Worm (Caenorhabditis elegans) whole organism, L2 larva: ENCODE measurements around the gene Y57A10C.10.

Experiments
- C34F6.9 ChIP-seq: fragments of 150-350 bp; optimal IDR thresholded peaks from 2 replicates; lab custom pipeline; 2014; ENCODE audit warnings: missing biosample characterization, missing genetic modification characterization
- F13H6.1 ChIP-seq: sonication (generic microtip); optimal IDR thresholded peaks from 2 replicates; lab custom pipeline; 2016; ENCODE audit warnings: missing genetic modification characterization, missing compliant biosample characterization
- R02D3.7 ChIP-seq: fragments of 150-350 bp; optimal IDR thresholded peaks from 2 replicates; lab custom pipeline; 2014; ENCODE audit warnings: missing biosample characterization, missing genetic modification characterization
- ZK546.5 ChIP-seq: sonication (generic microtip); optimal IDR thresholded peaks from 2 replicates; lab custom pipeline; 2017; ENCODE audit warnings: missing biosample characterization, missing genetic modification characterization
- aly-2 ChIP-seq: fragments of 150-350 bp; optimal IDR thresholded peaks from 2 replicates; lab custom pipeline; 2014; ENCODE audit warnings: missing biosample characterization, missing genetic modification characterization
- ama-1 ChIP-seq: fragments of 150-350 bp; optimal IDR thresholded peaks from 2 replicates; lab custom pipeline; 2018; ENCODE audit warnings: inconsistent platforms
- blmp-1 ChIP-seq: sonication (generic microtip); optimal IDR thresholded peaks from 2 replicates; lab custom pipeline; 2017; ENCODE audit warnings: missing genetic modification characterization, mild to moderate bottlenecking, missing compliant biosample characterization, antibody characterized with exemption, moderate library complexity; ENCODE audit not compliant: insufficient read depth
- dmd-4 ChIP-seq: sonication (generic microtip); optimal IDR thresholded peaks from 2 replicates; lab custom pipeline; 2017; ENCODE audit warnings: missing biosample characterization, missing genetic modification characterization
- egl-27 ChIP-seq: sonication (generic microtip); optimal IDR thresholded peaks from 3 replicates; lab custom pipeline; 2017; ENCODE audit warnings: missing biosample characterization, missing genetic modification reagents, missing genetic modification characterization
- elt-1 ChIP-seq: fragments of 150-350 bp; optimal IDR thresholded peaks from 2 replicates; lab custom pipeline; 2014; ENCODE audit warnings: missing biosample characterization, missing genetic modification characterization
- elt-3 ChIP-seq: sonication (generic microtip); optimal IDR thresholded peaks from 2 replicates; lab custom pipeline; 2017; ENCODE audit warnings: missing biosample characterization, missing genetic modification characterization
- fos-1 ChIP-seq: fragments of 150-350 bp; optimal IDR thresholded peaks from 2 replicates; lab custom pipeline; 2014; ENCODE audit warnings: missing biosample characterization, missing genetic modification characterization
- gmeb-1 ChIP-seq: fragments of 150-350 bp; optimal IDR thresholded peaks from 2 replicates; lab custom pipeline; 2014; ENCODE audit warnings: missing biosample characterization, missing genetic modification characterization
- lin-13 ChIP-seq: fragments of 150-350 bp; optimal IDR thresholded peaks from 2 replicates; lab custom pipeline; 2014; ENCODE audit warnings: missing biosample characterization, missing genetic modification reagents, missing genetic modification characterization
- lsy-2 ChIP-seq, 2 experiments: fragments of 150-350 bp in 1 of 2; sonication (generic microtip) in 1 of 2; optimal IDR thresholded peaks; 2 replicates each; lab custom pipeline; 2014 to 2017; ENCODE audit warnings: missing biosample characterization in 2 of 2, missing genetic modification characterization in 2 of 2
- mbf-1 ChIP-seq: sonication (generic microtip); optimal IDR thresholded peaks from 2 replicates; lab custom pipeline; 2017; ENCODE audit warnings: missing biosample characterization, missing genetic modification characterization
- mdl-1 ChIP-seq, 2 experiments: fragments of 150-350 bp in 1 of 2; sonication (generic microtip) in 1 of 2; optimal IDR thresholded peaks; 2 replicates each; lab custom pipeline; 2017; ENCODE audit warnings: missing biosample characterization in 2 of 2, missing genetic modification characterization in 2 of 2
- nhr-10 ChIP-seq: sonication (generic microtip); optimal IDR thresholded peaks from 2 replicates; lab custom pipeline; 2017; ENCODE audit warnings: missing biosample characterization, missing genetic modification characterization
- nhr-11 ChIP-seq: fragments of 150-350 bp; optimal IDR thresholded peaks from 2 replicates; lab custom pipeline; 2014; ENCODE audit warnings: missing biosample characterization, missing genetic modification characterization
- nhr-12 ChIP-seq: fragments of 150-350 bp; optimal IDR thresholded peaks from 2 replicates; lab custom pipeline; 2014; ENCODE audit warnings: missing biosample characterization, missing genetic modification characterization
- nhr-129 ChIP-seq: fragments of 150-350 bp; optimal IDR thresholded peaks from 2 replicates; lab custom pipeline; 2014; ENCODE audit warnings: missing biosample characterization, missing genetic modification characterization
- nhr-21 ChIP-seq: fragments of 150-350 bp; optimal IDR thresholded peaks from 2 replicates; lab custom pipeline; 2014; ENCODE audit warnings: missing biosample characterization, missing genetic modification characterization
- nhr-237 ChIP-seq: fragments of 150-350 bp; optimal IDR thresholded peaks from 2 replicates; lab custom pipeline; 2014; ENCODE audit warnings: missing biosample characterization, missing genetic modification characterization
- nhr-6 ChIP-seq: fragments of 150-350 bp; optimal IDR thresholded peaks from 2 replicates; lab custom pipeline; 2014; ENCODE audit warnings: missing biosample characterization, missing genetic modification characterization
- peb-1 ChIP-seq: fragments of 150-350 bp; optimal IDR thresholded peaks from 2 replicates; lab custom pipeline; 2014; ENCODE audit warnings: missing biosample characterization, missing genetic modification characterization
- sma-3 ChIP-seq: sonication (generic microtip); optimal IDR thresholded peaks from 2 replicates; lab custom pipeline; 2016; ENCODE audit warnings: missing genetic modification reagents, missing genetic modification characterization, missing compliant biosample characterization
- sma-9 ChIP-seq, 2 experiments: fragments of 150-350 bp in 1 of 2; sonication (generic microtip) in 1 of 2; optimal IDR thresholded peaks; 2 replicates each; lab custom pipeline; 2014 to 2016; ENCODE audit warnings: missing genetic modification characterization in 2 of 2, mild to moderate bottlenecking in 1 of 2, missing biosample characterization in 1 of 2, missing compliant biosample characterization in 1 of 2, missing genetic modification reagents in 1 of 2, moderate library complexity in 1 of 2
- snpc-4 ChIP-seq: fragments of 150-350 bp; optimal IDR thresholded peaks from 2 replicates; lab custom pipeline; 2014; ENCODE audit warnings: missing biosample characterization, missing genetic modification characterization
- unc-39 ChIP-seq: fragments of 150-350 bp; optimal IDR thresholded peaks from 2 replicates; lab custom pipeline; 2014; ENCODE audit warnings: missing biosample characterization, missing genetic modification characterization
- unc-62 ChIP-seq: fragments of 150-350 bp; optimal IDR thresholded peaks from 2 replicates; lab custom pipeline; 2014; ENCODE audit warnings: missing biosample characterization, missing genetic modification reagents, missing genetic modification characterization
- zag-1 ChIP-seq: fragments of 150-350 bp; optimal IDR thresholded peaks from 2 replicates; lab custom pipeline; 2014; ENCODE audit warnings: missing biosample characterization, missing genetic modification characterization
- ztf-1 ChIP-seq: fragments of 200-800 bp; sonication (Bioruptor generic); conservative IDR thresholded peaks from 2 replicates; pipeline ENCODE4 v1.3.6; 2022; ENCODE audit warnings: missing genetic modification characterization, missing compliant biosample characterization
- ztf-11 ChIP-seq: sonication (generic microtip); optimal IDR thresholded peaks from 2 replicates; lab custom pipeline; 2017; ENCODE audit warnings: missing biosample characterization, missing genetic modification characterization
- ztf-4 ChIP-seq: fragments of 150-350 bp; optimal IDR thresholded peaks from 2 replicates; lab custom pipeline; 2014; ENCODE audit warnings: missing biosample characterization, missing genetic modification characterization

Gene Y57A10C.10

DNA sequence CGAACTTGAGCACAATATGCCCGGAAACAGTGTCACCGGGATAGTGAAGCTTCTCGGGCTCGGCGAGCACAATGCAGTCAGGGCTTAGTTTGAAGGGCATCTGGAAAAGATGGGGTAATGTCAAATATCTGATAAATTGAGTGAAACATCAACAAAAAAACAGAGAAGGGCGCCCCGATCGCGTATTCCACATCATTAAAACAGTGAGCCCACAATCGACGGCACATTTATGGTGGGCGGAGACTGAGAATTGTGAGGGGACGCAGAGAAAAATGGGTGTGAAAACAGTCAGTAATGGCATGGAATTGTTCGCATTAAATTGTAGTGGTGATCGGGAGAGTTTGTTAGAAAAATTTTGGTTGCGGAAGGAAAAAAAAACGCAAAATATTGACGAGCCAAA is 39.7 kb upstream of the Y57A10C.10 start, which contains the start of gene arrd-9:
Gene arrd-9, minus strand, starts transcription at position 101 of the 400 bp plus-strand sequence.
- no peak for TF ChIP-seq elt-3 (tag; lab: Kevin White, UChicago)
- TF ChIP-seq gmeb-1 (tag; lab: Kevin White, UChicago) = no peak
- TF ChIP-seq elt-1 (tag; lab: Kevin White, UChicago) = no peak
- TF ChIP-seq nhr-11 (tag; lab: Kevin White, UChicago) = no peak
- TF ChIP-seq nhr-21 (tag; lab: Kevin White, UChicago) = no peak
- TF ChIP-seq fos-1 (tag; lab: Kevin White, UChicago) = no peak
- no peak for TF ChIP-seq ztf-11
- no peak for TF ChIP-seq ztf-1 (GFP tag; lab: Robert Waterston, UW)
- TF ChIP-seq F13H6.1 (tag; lab: Kevin White, UChicago) = no peak
- no peak for TF ChIP-seq egl-27 (tag; lab: Kevin White, UChicago)

DNA sequence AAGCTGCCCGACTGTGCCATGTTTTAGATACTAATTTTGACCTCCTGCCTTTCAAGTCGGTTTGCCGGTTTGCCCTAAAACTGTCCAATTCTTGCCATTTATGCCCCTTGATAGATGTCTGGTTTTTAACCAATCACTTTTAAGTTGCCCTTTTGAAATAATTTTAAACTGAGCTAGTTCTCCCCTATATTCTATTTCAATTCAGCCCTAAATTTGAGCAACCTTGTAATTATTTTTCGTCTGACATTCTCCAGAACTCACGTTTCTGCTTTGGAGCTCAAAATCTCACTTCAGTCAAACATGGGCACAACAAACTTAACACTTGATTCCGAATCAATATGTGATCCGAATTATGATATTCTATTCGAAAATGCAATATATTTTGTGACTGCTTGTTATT is 32.3 kb upstream of the Y57A10C.10 start, which contains the start of gene srg-17:
Gene srg-17, plus strand, starts transcription at position 301 of the 400 bp plus-strand sequence.
- TF ChIP-seq nhr-10 = no peak
- TF ChIP-seq nhr-12 (tag; lab: Kevin White, UChicago) = no peak
- TF ChIP-seq fos-1 (tag; lab: Kevin White, UChicago) = no peak
- TF ChIP-seq nhr-237 (tag; lab: Kevin White, UChicago) = no peak
- TF ChIP-seq ZK546.5 (tag; lab: Kevin White, UChicago) = no peak
- no peak for TF ChIP-seq elt-3 (tag; lab: Kevin White, UChicago)
- TF ChIP-seq lin-13 (GFP tag; lab: Kevin White, UChicago) = no peak
- TF ChIP-seq egl-27 (tag; lab: Kevin White, UChicago) = no peak
- no peak for TF ChIP-seq zag-1 (tag; lab: Kevin White, UChicago)
- no peak for TF ChIP-seq R02D3.7 (tag; lab: Kevin White, UChicago)
- TF ChIP-seq unc-39 (tag; lab: Kevin White, UChicago) = no peak
- no peak for TF ChIP-seq nhr-6 (tag; lab: Kevin White, UChicago)
- no peak for TF ChIP-seq ztf-11
- TF ChIP-seq mbf-1 (tag; lab: Kevin White, UChicago) = no peak
- TF ChIP-seq aly-2 (tag; lab: Kevin White, UChicago) = no peak
- TF ChIP-seq, all 48 proteins: peak for 0

DNA sequence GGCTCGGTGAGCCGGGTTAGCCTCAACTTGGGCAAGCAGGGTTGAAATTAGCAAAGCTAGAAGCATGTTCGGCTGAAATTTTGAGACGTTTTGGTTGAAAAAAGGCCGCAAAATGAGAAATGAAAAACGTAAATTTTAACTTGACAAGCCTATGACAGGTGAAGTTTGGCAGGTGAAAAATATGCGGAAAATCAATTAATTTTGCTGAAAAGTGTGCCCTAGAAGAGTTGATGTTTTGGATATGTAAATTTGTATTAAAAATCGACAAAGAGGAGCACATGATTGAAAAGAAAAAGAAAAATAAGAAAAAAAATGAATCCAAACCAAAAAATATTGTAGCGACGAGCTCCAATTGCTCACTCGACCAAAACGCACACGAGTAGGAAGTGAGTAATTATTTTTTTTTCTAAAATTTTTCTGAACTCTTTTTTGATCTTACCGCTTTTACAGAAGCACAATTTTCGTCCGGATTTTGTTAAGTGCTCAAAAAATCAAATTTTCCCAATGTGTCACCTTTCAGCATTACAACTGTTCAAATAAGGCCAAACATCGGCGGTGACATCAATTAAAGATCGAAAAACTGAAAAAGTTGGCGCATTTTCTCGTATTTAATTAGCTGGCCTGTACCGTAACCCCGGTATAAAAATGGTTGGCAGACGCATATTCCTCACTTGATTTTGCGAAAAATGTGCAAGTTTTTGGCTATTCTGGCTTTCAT is 30.2 kb upstream of the Y57A10C.10 start, which contains the start of the genes F15A4.5 and phat-8:
Gene F15A4.5, minus strand, starts transcription at position 101 of the 718 bp plus-strand sequence.
Gene phat-8, plus strand, starts transcription at position 668 of the 718 bp plus-strand sequence.
- TF ChIP-seq peb-1 (tag; lab: Kevin White, UChicago) (no peak), blmp-1 (tag; lab: Kevin White, UChicago) (no peak), F13H6.1 (tag; lab: Kevin White, UChicago) (no peak), nhr-10 (no peak), nhr-129 (tag; lab: Kevin White, UChicago) (no peak), C34F6.9 (tag; lab: Kevin White, UChicago) (no peak), ama-1 (no peak)

DNA sequence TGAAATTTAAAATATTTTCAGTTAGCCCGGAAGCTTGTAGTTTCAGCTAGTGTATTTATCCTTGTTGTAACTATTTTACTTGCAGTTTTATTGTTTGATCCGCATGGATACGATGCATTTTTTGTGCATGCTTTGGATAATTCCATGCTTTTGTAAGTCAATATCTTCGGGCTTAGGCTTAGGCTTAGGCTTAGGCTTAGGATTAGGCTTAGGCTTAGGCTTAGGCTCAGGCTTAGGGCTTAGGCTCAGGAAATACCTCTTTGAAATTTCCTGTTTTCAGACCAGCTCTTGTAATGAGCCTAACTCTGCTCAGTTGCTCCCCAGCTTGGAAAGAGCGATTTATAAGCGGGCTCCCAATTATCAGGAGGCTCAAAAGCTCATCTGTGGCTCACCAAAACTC is 26.0 kb upstream of the Y57A10C.10 start, which contains the start of gene srg-16:
Gene srg-16, plus strand, starts transcription at position 87 of the 400 bp plus-strand sequence.
- no peak for TF ChIP-seq lsy-2 (tag; optimal IDR thresholded peaks at IDR 0.05; lab: Kevin White, UChicago)
- TF ChIP-seq mdl-1 (tag; optimal IDR thresholded peaks at IDR 0.05; lab: Kevin White, UChicago) = no peak
- no peak for TF ChIP-seq elt-1 (tag; lab: Kevin White, UChicago)
- TF ChIP-seq unc-62 = no peak

DNA sequence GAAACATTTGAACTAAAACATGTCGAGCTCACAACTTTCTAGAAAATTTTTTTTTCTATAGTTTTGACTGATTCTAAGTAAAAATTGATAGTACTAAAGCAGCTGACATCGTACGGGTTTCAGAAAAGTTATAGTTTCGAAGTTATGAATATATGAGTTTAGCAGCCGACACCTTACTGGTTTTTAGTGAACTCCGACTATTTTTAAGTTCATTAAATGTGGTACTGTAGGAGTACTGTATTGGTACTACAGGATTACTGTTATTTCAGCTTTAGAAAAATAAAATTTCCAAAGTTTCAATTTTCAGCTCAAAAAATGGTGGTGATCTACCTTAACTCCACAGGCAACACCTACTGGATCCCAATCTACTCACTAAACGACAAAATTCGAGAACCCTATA is 24.5 kb upstream of the Y57A10C.10 start, which contains the start of gene sre-37:
Gene sre-37, plus strand, starts transcription at position 301 of the 400 bp plus-strand sequence.
- TF ChIP-seq unc-62 = no peak
- no peak for TF ChIP-seq sma-3
- TF ChIP-seq nhr-237 (tag; lab: Kevin White, UChicago) = no peak
- TF ChIP-seq C34F6.9 (tag; lab: Kevin White, UChicago) = no peak
- no peak for TF ChIP-seq ztf-4 (tag; lab: Kevin White, UChicago)
- no peak for TF ChIP-seq peb-1 (tag; lab: Kevin White, UChicago)
- TF ChIP-seq snpc-4 (tag; lab: Kevin White, UChicago) = no peak
- TF ChIP-seq dmd-4 = no peak
- no peak for TF ChIP-seq ztf-11
- TF ChIP-seq sma-9 (GFP tag; optimal IDR thresholded peaks at IDR 0.05; lab: Kevin White, UChicago) = no peak
- no peak for TF ChIP-seq sma-9 (tag; optimal IDR thresholded peaks at IDR 0.05; lab: Kevin White, UChicago)
